Fruit fly (Drosophila melanogaster): Measurements from ENCODE around the gene CG14624.

CG14624 gene

DNA sequence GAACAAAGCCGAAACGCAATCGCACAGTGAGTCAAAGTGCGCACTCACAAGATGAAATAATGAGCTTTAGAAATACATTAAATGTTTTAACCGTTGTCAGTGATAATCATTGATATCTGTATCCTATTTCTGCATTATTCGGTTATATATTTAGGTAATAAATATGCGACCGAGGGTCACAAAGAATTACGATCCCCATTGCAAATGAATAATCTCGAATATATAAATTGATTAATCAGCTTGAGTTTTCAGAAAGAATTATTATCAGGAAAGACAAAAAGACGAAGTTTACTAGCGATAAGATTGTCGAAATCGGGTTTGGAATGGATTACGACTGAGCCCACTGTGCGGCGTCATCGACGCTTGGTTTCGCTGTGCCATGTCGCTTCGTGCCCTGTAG is 35.5 kb upstream of the CG14624 start (continued):
- TF ChIP-seq CG2120 (GFP tag; optimal IDR thresholded peaks at IDR 0.05) (peak; percentile 68), crc (GFP tag; optimal IDR thresholded peaks at IDR 0.05) (peak; percentile 2), Vsx1 (GFP tag; optimal IDR thresholded peaks at IDR 0.05) (no peak), CG10321 (GFP tag; IDR thresholded peaks at IDR 0.05) (no peak), fd3F (GFP tag; optimal IDR thresholded peaks at IDR 0.05) (peak; percentile 41), CG7357 (GFP tag; IDR thresholded peaks at IDR 0.05) (no peak), ara (GFP tag; IDR thresholded peaks at IDR 0.05) (no peak), CG17568 (GFP tag; optimal IDR thresholded peaks at IDR 0.05) (no peak), Ada2b (GFP tag; IDR thresholded peaks at IDR 0.05) (peak; percentile 40; the same call in 1 of the 2 replicates), Dad (GFP tag; optimal IDR thresholded peaks at IDR 0.05) (no peak), CG1233 (GFP tag; optimal IDR thresholded peaks at IDR 0.05) (peak; percentile 48), ATbp (GFP tag; optimal IDR thresholded peaks at IDR 0.05) (peak; percentile 23), Asciz (GFP tag; optimal IDR thresholded peaks at IDR 0.05) (no peak), CG4854 (GFP tag; optimal IDR thresholded peaks at IDR 0.05) (no peak), CG4820 (GFP tag; optimal IDR thresholded peaks at IDR 0.05) (peak; percentile 8), CG4360 (GFP tag; IDR thresholded peaks at IDR 0.05) (no peak), Awh (GFP tag; IDR thresholded peaks at IDR 0.05) (no peak), CG1529 (GFP tag; optimal IDR thresholded peaks at IDR 0.05) (no peak), az2 (GFP tag; optimal IDR thresholded peaks at IDR 0.05) (peak; percentile 2), CG7928 (GFP tag; optimal IDR thresholded peaks at IDR 0.05) (no peak), zfh2 (GFP tag; optimal IDR thresholded peaks at IDR 0.05) (no peak), CG33557 (GFP tag; optimal IDR thresholded peaks at IDR 0.05) (no peak), CG13775 (GFP tag; optimal IDR thresholded peaks at IDR 0.05) (peak; percentile 51), fu2 (GFP tag; optimal IDR thresholded peaks at IDR 0.05) (peak; percentile 3), fd96Cb (tag; optimal IDR thresholded peaks at IDR 0.05) (no peak), Fer2 (tag; optimal IDR thresholded peaks at IDR 0.05) (no peak), unc-4 (GFP tag; IDR thresholded peaks at IDR 0.05; ENCODE audit: partially characterized antibody) (no peak), chn (GFP tag; optimal IDR thresholded peaks at IDR 0.05) (no peak), CG6689 (GFP tag; IDR thresholded peaks at IDR 0.05) (0 out of 2 replicates have a peak, but pooled peaks have one; percentile 9), CG11560 (tag; IDR thresholded peaks at IDR 0.05) (no peak), CG12236 (GFP tag; optimal IDR thresholded peaks at IDR 0.05) (no peak), eyg (GFP tag; optimal IDR thresholded peaks at IDR 0.05) (no peak), CG10979 (tag; optimal IDR thresholded peaks at IDR 0.05) (peak; percentile 35), Adf1 (GFP tag; IDR thresholded peaks at IDR 0.05) (no peak), CHES-1-like (GFP tag; optimal IDR thresholded peaks at IDR 0.05) (no peak), Hr78 (GFP tag; optimal IDR thresholded peaks at IDR 0.05) (no peak), CG10543 (GFP tag; optimal IDR thresholded peaks at IDR 0.05) (peak; percentile 59), inv (GFP tag; IDR thresholded peaks at IDR 0.05; ENCODE audit: partially characterized antibody) (no peak), Max (GFP tag; optimal IDR thresholded peaks at IDR 0.05) (peak; percentile 22), CG3281 (GFP tag; optimal IDR thresholded peaks at IDR 0.05) (peak; percentile 73), p53 (GFP tag; optimal IDR thresholded peaks at IDR 0.05) (no peak), vfl (GFP tag; optimal IDR thresholded peaks at IDR 0.05) (peak; percentile 8), CG4730 (GFP tag; IDR thresholded peaks at IDR 0.05) (no peak), Doc3 (GFP tag; IDR thresholded peaks at IDR 0.05; ENCODE audit: partially characterized antibody) (no peak), CG15011 (GFP tag; optimal IDR thresholded peaks at IDR 0.05) (peak; percentile 37), nmo (GFP tag; optimal IDR thresholded peaks at IDR 0.05) (peak; percentile 57), Optix (GFP tag; IDR thresholded peaks at IDR 0.05) (no peak), emc (GFP tag; optimal IDR thresholded peaks at IDR 0.05) (no peak), CG9797 (GFP tag; optimal IDR thresholded peaks at IDR 0.05) (no peak), CG1024 (GFP tag; IDR thresholded peaks at IDR 0.05) (no peak), Dip3 (GFP tag; optimal IDR thresholded peaks at IDR 0.05) (peak; percentile 31)
